Worm (Caenorhabditis elegans) whole organism, L2 larva: Measurements from ENCODE around the gene F32D8.15.

ENCODE experiments used
- R02D3.7 ChIP-seq: fragments of 150-350 bp; optimal IDR thresholded peaks from 2 replicates; lab custom pipeline; 2014; ENCODE audit warnings: missing biosample characterization, missing genetic modification characterization
- aly-2 ChIP-seq: fragments of 150-350 bp; optimal IDR thresholded peaks from 2 replicates; lab custom pipeline; 2014; ENCODE audit warnings: missing biosample characterization, missing genetic modification characterization
- elt-1 ChIP-seq: fragments of 150-350 bp; optimal IDR thresholded peaks from 2 replicates; lab custom pipeline; 2014; ENCODE audit warnings: missing biosample characterization, missing genetic modification characterization
- elt-3 ChIP-seq: sonication (generic microtip); optimal IDR thresholded peaks from 2 replicates; lab custom pipeline; 2017; ENCODE audit warnings: missing biosample characterization, missing genetic modification characterization
- lsy-2 ChIP-seq, 2 experiments: fragments of 150-350 bp in 1 of 2; sonication (generic microtip) in 1 of 2; optimal IDR thresholded peaks; 2 replicates each; lab custom pipeline; 2014 to 2017; ENCODE audit warnings: missing biosample characterization in 2 of 2, missing genetic modification characterization in 2 of 2
- mdl-1 ChIP-seq, 2 experiments: fragments of 150-350 bp in 1 of 2; sonication (generic microtip) in 1 of 2; optimal IDR thresholded peaks; 2 replicates each; lab custom pipeline; 2017; ENCODE audit warnings: missing biosample characterization in 2 of 2, missing genetic modification characterization in 2 of 2
- nhr-11 ChIP-seq: fragments of 150-350 bp; optimal IDR thresholded peaks from 2 replicates; lab custom pipeline; 2014; ENCODE audit warnings: missing biosample characterization, missing genetic modification characterization
- nhr-12 ChIP-seq: fragments of 150-350 bp; optimal IDR thresholded peaks from 2 replicates; lab custom pipeline; 2014; ENCODE audit warnings: missing biosample characterization, missing genetic modification characterization
- nhr-21 ChIP-seq: fragments of 150-350 bp; optimal IDR thresholded peaks from 2 replicates; lab custom pipeline; 2014; ENCODE audit warnings: missing biosample characterization, missing genetic modification characterization
- nhr-237 ChIP-seq: fragments of 150-350 bp; optimal IDR thresholded peaks from 2 replicates; lab custom pipeline; 2014; ENCODE audit warnings: missing biosample characterization, missing genetic modification characterization
- nhr-6 ChIP-seq: fragments of 150-350 bp; optimal IDR thresholded peaks from 2 replicates; lab custom pipeline; 2014; ENCODE audit warnings: missing biosample characterization, missing genetic modification characterization
- unc-39 ChIP-seq: fragments of 150-350 bp; optimal IDR thresholded peaks from 2 replicates; lab custom pipeline; 2014; ENCODE audit warnings: missing biosample characterization, missing genetic modification characterization
- unc-62 ChIP-seq: fragments of 150-350 bp; optimal IDR thresholded peaks from 2 replicates; lab custom pipeline; 2014; ENCODE audit warnings: missing biosample characterization, missing genetic modification reagents, missing genetic modification characterization
- ztf-4 ChIP-seq: fragments of 150-350 bp; optimal IDR thresholded peaks from 2 replicates; lab custom pipeline; 2014; ENCODE audit warnings: missing biosample characterization, missing genetic modification characterization

DNA sequence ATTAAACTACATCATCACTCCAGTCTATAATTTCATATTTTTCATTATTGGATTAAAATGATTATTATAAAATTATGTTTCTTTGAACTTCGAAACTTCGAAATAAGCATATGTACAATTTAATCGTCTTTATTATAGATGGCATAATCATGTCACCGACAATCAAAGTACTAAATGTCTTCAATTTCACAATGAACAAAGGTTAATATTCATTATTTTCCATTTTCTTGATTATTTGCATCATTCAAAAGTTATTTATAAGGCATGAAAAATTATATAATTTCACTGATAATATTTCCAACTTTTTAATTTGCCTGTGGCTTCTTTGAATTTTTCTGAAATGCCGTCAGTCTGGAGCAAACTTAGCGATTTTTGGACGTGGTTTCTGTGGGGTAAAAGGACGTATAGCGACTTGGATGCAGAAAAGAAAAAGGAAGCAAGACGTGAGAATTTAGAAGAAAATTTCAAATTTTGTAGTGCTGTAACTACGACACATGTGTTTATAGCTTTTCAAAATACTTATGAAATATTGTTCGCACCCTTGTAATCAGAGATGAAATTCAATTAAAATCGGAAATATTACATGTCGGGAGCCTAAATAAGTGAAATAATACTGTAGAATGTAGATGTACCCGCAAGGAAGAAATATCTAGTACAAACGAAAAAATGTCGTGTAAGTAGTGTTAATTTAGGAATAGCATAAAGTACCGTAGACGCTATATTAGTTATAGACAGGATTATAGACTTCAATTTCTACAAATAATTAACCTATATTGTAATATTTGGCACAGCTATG lies 52.0 kb downstream of the F32D8.15 start, which contains the start of gene F17C11.13:
- TF ChIP-seq lsy-2 (tag; optimal IDR thresholded peaks at IDR 0.05; lab: Kevin White, UChicago) (no peak), nhr-11 (tag; lab: Kevin White, UChicago) (no peak), nhr-6 (no peak), aly-2 (tag; lab: Kevin White, UChicago) (no peak), R02D3.7 (tag; lab: Kevin White, UChicago) (no peak), unc-62 (GFP tag; lab: Kevin White, UChicago) (no peak), nhr-237 (tag; lab: Kevin White, UChicago) (no peak), ztf-4 (tag; lab: Kevin White, UChicago) (no peak), nhr-12 (tag; lab: Kevin White, UChicago) (no peak), elt-3 (tag; lab: Kevin White, UChicago) (no peak), nhr-21 (no peak), mdl-1 (tag; optimal IDR thresholded peaks at IDR 0.05; lab: Kevin White, UChicago) (no peak), elt-1 (tag; lab: Kevin White, UChicago) (no peak), unc-39 (tag; lab: Kevin White, UChicago) (no peak)
